Fruit fly (Drosophila melanogaster) whole organism, embryonic: ENCODE measurements around the gene CG14221.

Experiments
- Adf1 ChIP-seq: fragments of 200-800 bp; sonication (Bioruptor generic); IDR thresholded peaks from 2 replicates; pipeline ENCODE4 v1.3.6; 2022; ENCODE audit warnings: missing biosample characterization, missing genetic modification characterization
- BEAF-32 ChIP-seq: fragments of 200-800 bp; sonication (Bioruptor generic); optimal IDR thresholded peaks from 3 replicates; lab custom pipeline; 2017; ENCODE audit warnings: missing biosample characterization, missing genetic modification characterization, mild to moderate bottlenecking, moderate library complexity, missing genetic modification reagents
- CG11247 ChIP-seq: fragments of 200-800 bp; sonication (Bioruptor generic); IDR thresholded peaks from 2 replicates; pipeline ENCODE4 v1.3.6; 2022; ENCODE audit warnings: missing biosample characterization, missing genetic modification characterization
- CG12071 ChIP-seq: fragments of 200-800 bp; sonication (Bioruptor generic); optimal IDR thresholded peaks from 3 replicates; lab custom pipeline; 2018; ENCODE audit warnings: missing biosample characterization, mild to moderate bottlenecking, missing genetic modification characterization
- CG12299 ChIP-seq: fragments of 200-800 bp; sonication (Bioruptor generic); optimal IDR thresholded peaks from 2 replicates; lab custom pipeline; 2018; ENCODE audit warnings: missing biosample characterization, mild to moderate bottlenecking, missing genetic modification characterization
- CG12659 ChIP-seq: fragments of 200-800 bp; sonication (Bioruptor generic); optimal IDR thresholded peaks from 3 replicates; lab custom pipeline; 2017; ENCODE audit warnings: mild to moderate bottlenecking, missing biosample characterization, missing genetic modification reagents, missing genetic modification characterization
- CG13894 ChIP-seq: fragments of 200-800 bp; sonication (Bioruptor generic); optimal IDR thresholded peaks from 3 replicates; lab custom pipeline; 2018; ENCODE audit warnings: missing biosample characterization, mild to moderate bottlenecking, missing genetic modification characterization, moderate library complexity
- CG1529 ChIP-seq: fragments of 200-800 bp; sonication (Bioruptor generic); optimal IDR thresholded peaks from 3 replicates; lab custom pipeline; 2018; ENCODE audit warnings: missing biosample characterization, missing genetic modification characterization
- CG16779 ChIP-seq: fragments of 200-800 bp; sonication (Bioruptor generic); IDR thresholded peaks from 2 replicates; pipeline ENCODE4 v1.3.6; 2022; ENCODE audit warnings: missing biosample characterization, missing genetic modification characterization
- CG17359 ChIP-seq: fragments of 200-800 bp; sonication (Bioruptor generic); optimal IDR thresholded peaks from 3 replicates; lab custom pipeline; 2018; ENCODE audit warnings: missing biosample characterization, mild to moderate bottlenecking, missing genetic modification characterization, moderate library complexity
- CG3163 ChIP-seq: fragments of 200-800 bp; sonication (Bioruptor generic); optimal IDR thresholded peaks from 3 replicates; lab custom pipeline; 2016; ENCODE audit warnings: missing biosample characterization, missing genetic modification characterization
- CG34422 ChIP-seq: fragments of 200-800 bp; sonication (Bioruptor generic); IDR thresholded peaks from 3 replicates; pipeline ENCODE4 v1.3.6; 2022; ENCODE audit warnings: missing biosample characterization, missing genetic modification characterization
- CG4730 ChIP-seq: fragments of 200-800 bp; sonication (Bioruptor generic); IDR thresholded peaks from 2 replicates; pipeline ENCODE4 v1.3.6; 2022; ENCODE audit warnings: missing biosample characterization, missing genetic modification characterization
- CG4820 ChIP-seq: fragments of 200-800 bp; sonication (Bioruptor generic); optimal IDR thresholded peaks from 3 replicates; lab custom pipeline; 2016; ENCODE audit warnings: missing biosample characterization, missing genetic modification characterization
- CG7786 ChIP-seq: fragments of 200-800 bp; sonication (Bioruptor generic); optimal IDR thresholded peaks from 2 replicates; lab custom pipeline; 2016; ENCODE audit warnings: missing biosample characterization, missing genetic modification characterization
- CG7839 ChIP-seq: fragments of 200-800 bp; sonication (Bioruptor generic); optimal IDR thresholded peaks from 3 replicates; lab custom pipeline; 2018; ENCODE audit warnings: missing biosample characterization, mild to moderate bottlenecking, missing genetic modification characterization, moderate library complexity
- CrebB ChIP-seq: fragments of 200-800 bp; sonication (Bioruptor generic); optimal IDR thresholded peaks from 3 replicates; lab custom pipeline; 2018; ENCODE audit warnings: missing biosample characterization, mild to moderate bottlenecking, missing genetic modification characterization
- Dek ChIP-seq: fragments of 200-800 bp; sonication (Bioruptor generic); optimal IDR thresholded peaks from 3 replicates; lab custom pipeline; 2019; ENCODE audit warnings: missing biosample characterization, mild to moderate bottlenecking, missing genetic modification characterization, moderate library complexity
- Dll ChIP-seq: fragments of 200-800 bp; sonication (Bioruptor generic); IDR thresholded peaks from 4 replicates; pipeline ENCODE4 v1.3.6; 2022; ENCODE audit warnings: missing biosample characterization, missing genetic modification characterization; ENCODE audit not compliant: partially characterized antibody
- Doc3 ChIP-seq: fragments of 200-800 bp; sonication (Bioruptor generic); IDR thresholded peaks from 3 replicates; pipeline ENCODE4 v1.3.6; 2022; ENCODE audit warnings: missing biosample characterization, missing genetic modification characterization; ENCODE audit not compliant: partially characterized antibody
- E2f2 ChIP-seq: fragments of 200-800 bp; sonication (Bioruptor generic); IDR thresholded peaks from 2 replicates; pipeline ENCODE4 v1.3.6; 2022; ENCODE audit warnings: missing biosample characterization, missing genetic modification characterization
- ERR ChIP-seq: fragments of 200-800 bp; sonication (Bioruptor generic); optimal IDR thresholded peaks from 2 replicates; lab custom pipeline; 2016; ENCODE audit warnings: missing biosample characterization, missing genetic modification characterization
- Ets65A ChIP-seq: fragments of 200-800 bp; sonication (Bioruptor generic); peaks from one replicate; lab custom pipeline; 2016; ENCODE audit warnings: missing biosample characterization, missing genetic modification characterization
- Fer1 ChIP-seq: fragments of 200-800 bp; sonication (Bioruptor generic); optimal IDR thresholded peaks from 2 replicates; lab custom pipeline; 2017; ENCODE audit warnings: missing biosample characterization, mild to moderate bottlenecking, missing genetic modification characterization
- Gsc ChIP-seq: fragments of 200-800 bp; sonication (Bioruptor generic); IDR thresholded peaks from 2 replicates; pipeline ENCODE4 v1.3.6; 2022; ENCODE audit warnings: missing biosample characterization, missing genetic modification characterization
- HLH4C ChIP-seq: fragments of 200-800 bp; sonication (Bioruptor generic); IDR thresholded peaks from 3 replicates; pipeline ENCODE4 v1.3.6; 2022; ENCODE audit warnings: missing biosample characterization, missing genetic modification characterization; ENCODE audit not compliant: partially characterized antibody
- Med ChIP-seq: fragments of 200-800 bp; sonication (Bioruptor generic); peaks from one replicate; lab custom pipeline; 2016; ENCODE audit warnings: missing biosample characterization, missing genetic modification characterization, mild to moderate bottlenecking, inconsistent platforms, moderate library complexity
- NC2β ChIP-seq: fragments of 200-800 bp; sonication (Bioruptor generic); optimal IDR thresholded peaks from 2 replicates; lab custom pipeline; 2016; ENCODE audit warnings: missing biosample characterization, missing genetic modification characterization
- Nf-YB ChIP-seq: fragments of 200-800 bp; sonication (Bioruptor generic); optimal IDR thresholded peaks from 3 replicates; lab custom pipeline; 2019; ENCODE audit warnings: missing biosample characterization, mild to moderate bottlenecking, missing genetic modification characterization, moderate library complexity
- Rfx ChIP-seq: fragments of 200-800 bp; sonication (Bioruptor generic); IDR thresholded peaks from 2 replicates; pipeline ENCODE4 v1.3.6; 2022; ENCODE audit warnings: missing biosample characterization, missing genetic modification characterization
- Scr ChIP-seq: fragments of 200-800 bp; sonication (Bioruptor generic); IDR thresholded peaks from 2 replicates; pipeline ENCODE4 v1.3.6; 2022; ENCODE audit warnings: missing biosample characterization, missing genetic modification characterization; ENCODE audit not compliant: partially characterized antibody
- Trl ChIP-seq, 3 experiments: fragments of >200 bp in 2 of 3; fragments of 200-800 bp in 1 of 3; sonication (Bioruptor generic) in 1 of 3; optimal IDR thresholded peaks; 2 replicates in 1 of 3; 3 replicates in 2 of 3; lab custom pipeline; 2016 to 2017; ENCODE audit warnings: missing biosample characterization in 1 of 3, missing genetic modification characterization in 1 of 3
- dm ChIP-seq: fragments of 200-800 bp; sonication (Bioruptor generic); optimal IDR thresholded peaks from 3 replicates; lab custom pipeline; 2016; ENCODE audit warnings: missing biosample characterization, missing genetic modification characterization
- dmrt99B ChIP-seq: fragments of 200-800 bp; sonication (Bioruptor generic); optimal IDR thresholded peaks from 2 replicates; lab custom pipeline; 2018; ENCODE audit warnings: missing biosample characterization, mild to moderate bottlenecking, missing genetic modification characterization, moderate library complexity
- ewg ChIP-seq: fragments of 200-800 bp; sonication (Bioruptor generic); optimal IDR thresholded peaks from 3 replicates; lab custom pipeline; 2017; ENCODE audit warnings: mild to moderate bottlenecking, missing biosample characterization, missing genetic modification reagents, missing genetic modification characterization
- exex ChIP-seq: fragments of 200-800 bp; sonication (Bioruptor generic); optimal IDR thresholded peaks from 4 replicates; lab custom pipeline; 2018; ENCODE audit warnings: missing biosample characterization, mild to moderate bottlenecking, missing genetic modification characterization, moderate library complexity
- grau ChIP-seq: fragments of 200-800 bp; optimal IDR thresholded peaks from 3 replicates; lab custom pipeline; 2019; ENCODE audit warnings: missing biosample characterization, mild to moderate bottlenecking, missing genetic modification characterization, moderate library complexity
- her ChIP-seq: fragments of 200-800 bp; sonication (Bioruptor generic); optimal IDR thresholded peaks from 2 replicates; lab custom pipeline; 2016; ENCODE audit warnings: missing biosample characterization, missing genetic modification characterization
- lbe ChIP-seq: fragments of 200-800 bp; sonication (Bioruptor generic); optimal IDR thresholded peaks from 2 replicates; lab custom pipeline; 2016; ENCODE audit warnings: missing biosample characterization, mild to moderate bottlenecking, missing genetic modification characterization
- pan ChIP-seq, 4 experiments: fragments of >200 bp in 3 of 4; fragments of 200-800 bp in 1 of 4; sonication (Bioruptor generic) in 1 of 4; optimal IDR thresholded peaks in 3 of 4; IDR thresholded peaks in 1 of 4; 2 replicates each; pipeline versions ENCODE4 v1.3.6 to Lab custom; 2017 to 2022; ENCODE audit warnings: missing biosample characterization in 2 of 4, missing genetic modification characterization in 2 of 4, mixed read lengths in 1 of 4
- pfk ChIP-seq: fragments of 200-800 bp; sonication (Bioruptor generic); optimal IDR thresholded peaks from 2 replicates; lab custom pipeline; 2018; ENCODE audit warnings: missing biosample characterization, mild to moderate bottlenecking, missing genetic modification characterization, moderate library complexity
- psq ChIP-seq: fragments of 200-800 bp; sonication (Bioruptor generic); optimal IDR thresholded peaks from 2 replicates; lab custom pipeline; 2017; ENCODE audit warnings: missing biosample characterization, missing genetic modification characterization
- ranshi ChIP-seq: fragments of 200-800 bp; sonication (Bioruptor generic); IDR thresholded peaks from 2 replicates; pipeline ENCODE4 v1.3.6; 2022; ENCODE audit warnings: missing biosample characterization, missing genetic modification characterization
- repo ChIP-seq: fragments of 200-800 bp; sonication (Bioruptor generic); optimal IDR thresholded peaks from 2 replicates; lab custom pipeline; 2016; ENCODE audit warnings: missing biosample characterization, missing genetic modification characterization
- sens ChIP-seq: fragments of 200-800 bp; sonication (Bioruptor generic); peaks from one replicate; lab custom pipeline; 2016; ENCODE audit warnings: missing biosample characterization, missing genetic modification characterization
- stwl ChIP-seq: fragments of 200-800 bp; sonication (Bioruptor generic); optimal IDR thresholded peaks from 3 replicates; lab custom pipeline; 2018; ENCODE audit warnings: missing biosample characterization, mild to moderate bottlenecking, missing genetic modification characterization, moderate library complexity
- tna ChIP-seq: fragments of 200-800 bp; sonication (Bioruptor generic); IDR thresholded peaks from 2 replicates; pipeline ENCODE4 v1.3.6; 2022; ENCODE audit warnings: missing biosample characterization, missing genetic modification characterization; ENCODE audit not compliant: partially characterized antibody
- unpg ChIP-seq: fragments of 200-800 bp; sonication (Bioruptor generic); optimal IDR thresholded peaks from 3 replicates; lab custom pipeline; 2018; ENCODE audit warnings: missing biosample characterization, mild to moderate bottlenecking, missing genetic modification characterization, moderate library complexity
- usp ChIP-seq: fragments of >200 bp; optimal IDR thresholded peaks from 2 replicates; lab custom pipeline; 2017; ENCODE audit warnings: missing biosample characterization, missing genetic modification characterization

Gene CG14221

DNA sequence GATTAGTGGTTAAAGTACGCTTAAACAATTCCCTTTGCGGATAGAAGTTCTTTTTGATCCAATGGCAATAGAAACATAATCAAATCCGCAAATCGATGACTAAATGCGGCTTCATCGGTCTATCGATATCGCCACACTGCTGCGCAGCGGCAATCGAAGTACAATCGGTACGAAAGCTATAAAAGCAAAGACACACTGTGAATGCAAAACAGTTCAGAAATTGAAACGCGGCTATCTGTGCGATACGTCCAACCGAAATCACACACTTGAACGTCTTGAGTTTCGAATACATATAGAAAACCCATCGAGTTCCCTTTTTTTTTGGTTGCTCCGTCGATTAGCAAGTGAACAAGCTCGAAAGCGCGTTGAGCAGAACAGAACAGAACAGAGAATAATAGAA lies 16.0 kb downstream of the CG14221 start, which contains the start of gene CG14207 (continued):
- TF ChIP-seq pan (optimal IDR thresholded peaks at IDR 0.05; lab: Kevin White, UChicago): no peak
- TF ChIP-seq pan (GFP tag; optimal IDR thresholded peaks at IDR 0.05 in 1 of 2, IDR thresholded peaks at IDR 0.05 in 1 of 2): peak in 1 of 2 experiments; percentile 30
- TF ChIP-seq CG12299 (tag; lab: Kevin White, UChicago): peak; percentile 1
- no peak for TF ChIP-seq psq (GFP tag; lab: Kevin White, UChicago)
- TF ChIP-seq CrebB (tag; lab: Kevin White, UChicago): peak; percentile 17
- no peak for TF ChIP-seq repo (GFP tag; lab: Kevin White, UChicago)
- peak; percentile 42 for TF ChIP-seq NC2β (GFP tag; lab: Kevin White, UChicago)
- TF ChIP-seq HLH4C (GFP tag; lab: Robert Waterston, UW): peak; percentile 88
- TF ChIP-seq CG11247 (GFP tag; lab: Robert Waterston, UW): peak; percentile 30; the same call in 1 of the 2 replicates
- peak; percentile 29; the same call in 1 of the 2 replicates for TF ChIP-seq Adf1
- TF ChIP-seq lbe: peak; percentile 42
- no peak for TF ChIP-seq pfk (GFP tag; lab: Kevin White, UChicago)
- TF ChIP-seq CG3163 (GFP tag; lab: Kevin White, UChicago): peak; percentile 19
- no peak for TF ChIP-seq CG4730 (GFP tag; lab: Robert Waterston, UW)
- peak; percentile 16 for TF ChIP-seq dmrt99B
- TF ChIP-seq Dll: peak; percentile 67
- peak; percentile 49 for TF ChIP-seq her (GFP tag; lab: Kevin White, UChicago)
- no peak for TF ChIP-seq CG7786 (GFP tag; lab: Kevin White, UChicago)
- TF ChIP-seq Gsc (GFP tag; lab: Robert Waterston, UW): no peak
- no peak for TF ChIP-seq ERR (GFP tag; lab: Kevin White, UChicago)
- 0 out of 3 replicates have a peak, but pooled peaks have one; percentile 29 for TF ChIP-seq CG34422 (GFP tag; lab: Robert Waterston, UW)
- TF ChIP-seq CG16779 (GFP tag; lab: Robert Waterston, UW): 0 out of 2 replicates have a peak, but pooled peaks have one; percentile 40
- TF ChIP-seq Doc3 (GFP tag; lab: Robert Waterston, UW): peak; percentile 61; the same call in 2 of the 3 replicates
- no peak for TF ChIP-seq Ets65A
- TF ChIP-seq CG12659 (GFP tag; lab: Kevin White, UChicago): peak; percentile 29
- peak; percentile 63 for TF ChIP-seq sens
- TF ChIP-seq Med (GFP tag; lab: Kevin White, UChicago): peak; percentile 83
- TF ChIP-seq CG4820 (GFP tag; lab: Kevin White, UChicago): no peak
- peak; percentile 25 for TF ChIP-seq grau (tag; lab: Kevin White, UChicago)
- peak; percentile 52 for TF ChIP-seq CG13894 (tag; lab: Kevin White, UChicago)
- TF ChIP-seq Dek: peak; percentile 14
- peak; percentile 27 for TF ChIP-seq exex
- peak; percentile 73 for TF ChIP-seq stwl (tag; lab: Kevin White, UChicago)
- peak; percentile 6 for TF ChIP-seq unpg (GFP tag; lab: Kevin White, UChicago)
- TF ChIP-seq Nf-YB: no peak
- TF ChIP-seq CG1529 (GFP tag; lab: Kevin White, UChicago): peak; percentile 6
- TF ChIP-seq Trl (optimal IDR thresholded peaks at IDR 0.05; lab: Kevin White, UChicago): no peak
- TF ChIP-seq Trl (GFP tag; optimal IDR thresholded peaks at IDR 0.05; lab: Kevin White, UChicago): peak; percentile 7
- TF ChIP-seq CG17359: peak; percentile 3
- peak; percentile 15 for TF ChIP-seq dm (GFP tag; lab: Kevin White, UChicago)
- TF ChIP-seq E2f2: peak; percentile 88
- peak; percentile 67 for TF ChIP-seq Scr (GFP tag; lab: Robert Waterston, UW)
- TF ChIP-seq ewg (GFP tag; lab: Kevin White, UChicago): peak; percentile 40
- TF ChIP-seq usp (GFP tag; lab: Kevin White, UChicago): no peak
- peak; percentile 7 for TF ChIP-seq CG7839 (tag; lab: Kevin White, UChicago)
- no peak for TF ChIP-seq ranshi
- peak; percentile 61 for TF ChIP-seq BEAF-32
- TF ChIP-seq Fer1 (GFP tag; lab: Kevin White, UChicago): peak; percentile 28
- TF ChIP-seq CG12071: peak; percentile 36
- TF ChIP-seq Rfx (GFP tag; lab: Robert Waterston, UW): peak; percentile 35; the same call in 1 of the 2 replicates
- peak; percentile 88 for TF ChIP-seq tna (GFP tag; lab: Robert Waterston, UW)
